Worm (Caenorhabditis elegans) whole organism, late embryonic: ENCODE results near the gene ced-13.

Experiments
- C38D4.7 ChIP-seq: fragments of 200-800 bp; sonication (Bioruptor generic); optimal IDR thresholded peaks from 2 replicates; lab custom pipeline; 2018; ENCODE audit warnings: mild to moderate bottlenecking, missing genetic modification characterization, moderate library complexity, missing compliant biosample characterization
- F13H6.1 ChIP-seq: sonication (generic microtip); optimal IDR thresholded peaks from 2 replicates; lab custom pipeline; 2016; ENCODE audit warnings: missing genetic modification characterization, missing compliant biosample characterization
- K09A11.1 ChIP-seq: sonication (generic microtip); optimal IDR thresholded peaks from 2 replicates; lab custom pipeline; 2017; ENCODE audit warnings: antibody characterized with exemption, mild to moderate bottlenecking, missing genetic modification characterization, missing compliant biosample characterization; ENCODE audit not compliant: insufficient read depth
- T23F11.4 ChIP-seq: fragments of 200-800 bp; sonication (Bioruptor generic); optimal IDR thresholded peaks from 2 replicates; lab custom pipeline; 2018; ENCODE audit warnings: mild to moderate bottlenecking, missing genetic modification characterization, missing compliant biosample characterization
- Y22D7AL.16 ChIP-seq: sonication (generic microtip); optimal IDR thresholded peaks from 2 replicates; lab custom pipeline; 2016; ENCODE audit warnings: missing genetic modification characterization, missing compliant biosample characterization
- ahr-1 ChIP-seq: sonication (generic microtip); optimal IDR thresholded peaks from 2 replicates; lab custom pipeline; 2016; ENCODE audit warnings: missing genetic modification characterization, missing compliant biosample characterization
- ceh-2 ChIP-seq: sonication (generic microtip); optimal IDR thresholded peaks from 2 replicates; lab custom pipeline; 2016; ENCODE audit warnings: missing genotype, missing genetic modification characterization, missing compliant biosample characterization
- ceh-22 ChIP-seq: sonication (generic microtip); optimal IDR thresholded peaks from 2 replicates; lab custom pipeline; 2017; ENCODE audit warnings: missing biosample characterization, missing genetic modification characterization
- ceh-30 ChIP-seq: fragments of 150-350 bp; optimal IDR thresholded peaks from 2 replicates; lab custom pipeline; 2014; ENCODE audit warnings: missing biosample characterization, missing genetic modification characterization
- ceh-31 ChIP-seq: sonication (generic microtip); optimal IDR thresholded peaks from 2 replicates; lab custom pipeline; 2016; ENCODE audit warnings: missing genetic modification characterization, missing compliant biosample characterization
- ceh-45 ChIP-seq: fragments of 200-800 bp; sonication (Bioruptor generic); IDR thresholded peaks from 2 replicates; pipeline ENCODE4 v1.3.6; 2022; ENCODE audit warnings: missing genetic modification reagents, missing genetic modification characterization, missing compliant biosample characterization
- ceh-9 ChIP-seq: sonication (generic microtip); optimal IDR thresholded peaks from 2 replicates; lab custom pipeline; 2016; ENCODE audit warnings: mild to moderate bottlenecking, missing genetic modification characterization, inconsistent platforms, missing compliant biosample characterization
- che-1 ChIP-seq: sonication (generic microtip); optimal IDR thresholded peaks from 2 replicates; lab custom pipeline; 2016; ENCODE audit warnings: mild to moderate bottlenecking, missing genetic modification characterization, missing compliant biosample characterization
- elt-2 ChIP-seq: sonication (generic microtip); optimal IDR thresholded peaks from 2 replicates; lab custom pipeline; 2016; ENCODE audit warnings: missing genetic modification reagents, missing genetic modification characterization, missing compliant biosample characterization
- fax-1 ChIP-seq: sonication (generic microtip); optimal IDR thresholded peaks from 2 replicates; lab custom pipeline; 2016; ENCODE audit warnings: missing genotype, missing genetic modification characterization, missing compliant biosample characterization
- fkh-6 ChIP-seq: sonication (generic microtip); optimal IDR thresholded peaks from 2 replicates; lab custom pipeline; 2016; ENCODE audit warnings: missing genetic modification characterization, missing compliant biosample characterization
- hlh-13 ChIP-seq: fragments of 200-800 bp; sonication (Bioruptor generic); optimal IDR thresholded peaks from 2 replicates; lab custom pipeline; 2018; ENCODE audit warnings: mild to moderate bottlenecking, missing genetic modification characterization, missing compliant biosample characterization
- hlh-30 ChIP-seq: sonication (generic microtip); optimal IDR thresholded peaks from 2 replicates; lab custom pipeline; 2017; ENCODE audit warnings: antibody characterized with exemption, missing genetic modification characterization, missing compliant biosample characterization; ENCODE audit not compliant: insufficient read depth
- lin-11 ChIP-seq: fragments of 200-800 bp; sonication (Bioruptor generic); optimal IDR thresholded peaks from 2 replicates; lab custom pipeline; 2018; ENCODE audit warnings: mild to moderate bottlenecking, missing genetic modification characterization, missing compliant biosample characterization
- madf-2 ChIP-seq: sonication (generic microtip); optimal IDR thresholded peaks from 2 replicates; lab custom pipeline; 2017; ENCODE audit warnings: missing genetic modification characterization, missing compliant biosample characterization
- mec-3 ChIP-seq: sonication (generic microtip); optimal IDR thresholded peaks from 2 replicates; lab custom pipeline; 2016; ENCODE audit warnings: borderline replicate concordance, missing genetic modification characterization, missing compliant biosample characterization
- nhr-232 ChIP-seq: sonication (generic microtip); optimal IDR thresholded peaks from 2 replicates; lab custom pipeline; 2016; ENCODE audit warnings: missing genetic modification characterization, missing compliant biosample characterization
- npax-4 ChIP-seq: sonication (generic microtip); optimal IDR thresholded peaks from 2 replicates; lab custom pipeline; 2016; ENCODE audit warnings: missing genetic modification characterization, missing compliant biosample characterization
- odd-2 ChIP-seq: sonication (generic microtip); optimal IDR thresholded peaks from 2 replicates; lab custom pipeline; 2017; ENCODE audit warnings: antibody characterized with exemption, mild to moderate bottlenecking, missing genetic modification characterization, missing compliant biosample characterization
- pag-3 ChIP-seq: sonication (generic microtip); optimal IDR thresholded peaks from 2 replicates; lab custom pipeline; 2016; ENCODE audit warnings: missing compliant biosample characterization, missing genetic modification characterization, borderline replicate concordance
- pax-1 ChIP-seq: fragments of 150-350 bp; optimal IDR thresholded peaks from 2 replicates; lab custom pipeline; 2014; ENCODE audit warnings: missing biosample characterization, missing genetic modification characterization
- pha-2 ChIP-seq: sonication (generic microtip); optimal IDR thresholded peaks from 2 replicates; lab custom pipeline; 2017; ENCODE audit warnings: mild to moderate bottlenecking, missing genetic modification characterization, missing compliant biosample characterization
- pha-4 ChIP-seq: fragments of 150-350 bp; optimal IDR thresholded peaks from 2 replicates; lab custom pipeline; 2018; ENCODE audit warnings: missing biosample characterization, missing genetic modification reagents, missing genetic modification characterization
- pqm-1 ChIP-seq: sonication (generic microtip); optimal IDR thresholded peaks from 2 replicates; lab custom pipeline; 2016; ENCODE audit warnings: missing genetic modification characterization, missing compliant biosample characterization
- pros-1 ChIP-seq: fragments of 150-350 bp; optimal IDR thresholded peaks from 2 replicates; lab custom pipeline; 2014; ENCODE audit warnings: missing biosample characterization, missing genetic modification reagents, missing genetic modification characterization
- ref-2 ChIP-seq: sonication (generic microtip); optimal IDR thresholded peaks from 2 replicates; lab custom pipeline; 2016; ENCODE audit warnings: missing genetic modification characterization, missing compliant biosample characterization
- rnt-1 ChIP-seq: sonication (generic microtip); optimal IDR thresholded peaks from 2 replicates; lab custom pipeline; 2016; ENCODE audit warnings: missing genetic modification characterization, missing compliant biosample characterization
- sdc-2 ChIP-seq: sonication (generic microtip); optimal IDR thresholded peaks from 2 replicates; lab custom pipeline; 2016; ENCODE audit warnings: missing genotype, missing genetic modification characterization, missing compliant biosample characterization
- sox-4 ChIP-seq: sonication (generic microtip); optimal IDR thresholded peaks from 2 replicates; lab custom pipeline; 2017; ENCODE audit warnings: mild to moderate bottlenecking, missing genetic modification characterization, inconsistent platforms, missing compliant biosample characterization
- syd-9 ChIP-seq: sonication (generic microtip); optimal IDR thresholded peaks from 2 replicates; lab custom pipeline; 2016; ENCODE audit warnings: mild to moderate bottlenecking, missing genetic modification characterization, moderate library complexity, missing compliant biosample characterization
- unc-86 ChIP-seq: sonication (generic microtip); optimal IDR thresholded peaks from 2 replicates; lab custom pipeline; 2016; ENCODE audit warnings: missing genetic modification characterization, missing compliant biosample characterization
- zip-5 ChIP-seq: sonication (generic microtip); optimal IDR thresholded peaks from 2 replicates; lab custom pipeline; 2016; ENCODE audit warnings: missing genetic modification characterization, missing compliant biosample characterization
- ztf-16 ChIP-seq: sonication (generic microtip); optimal IDR thresholded peaks from 2 replicates; lab custom pipeline; 2017; ENCODE audit warnings: missing genetic modification characterization, missing compliant biosample characterization

The ced-13 gene

ce11 chrX:8286164-8286563 is 13.3 kb downstream of the ced-13 start:
- TF ChIP-seq ztf-16 (tag; lab: Kevin White, UChicago): no peak
- TF ChIP-seq hlh-13 (GFP tag; lab: Kevin White, UChicago): no peak
- no peak for TF ChIP-seq hlh-30 (tag; lab: Kevin White, UChicago)
- no peak for TF ChIP-seq pha-2 (tag; lab: Kevin White, UChicago)
- TF ChIP-seq npax-4 (tag; lab: Kevin White, UChicago): no peak
- TF ChIP-seq ceh-22 (tag; lab: Kevin White, UChicago): no peak
- no peak for TF ChIP-seq C38D4.7
- TF ChIP-seq pqm-1 (tag; lab: Kevin White, UChicago): no peak
- no peak for TF ChIP-seq che-1 (tag; lab: Kevin White, UChicago)
- no peak for TF ChIP-seq ceh-45 (GFP tag; lab: Robert Waterston, UW)
- no peak for TF ChIP-seq ceh-9 (tag; lab: Kevin White, UChicago)
- no peak for TF ChIP-seq pax-1
- TF ChIP-seq elt-2 (tag; lab: Kevin White, UChicago): no peak
- TF ChIP-seq mec-3 (tag; lab: Kevin White, UChicago): no peak
- TF ChIP-seq ceh-31 (tag; lab: Kevin White, UChicago): no peak
- TF ChIP-seq ahr-1 (tag; lab: Kevin White, UChicago): no peak
- TF ChIP-seq syd-9 (tag; lab: Kevin White, UChicago): no peak
- no peak for TF ChIP-seq lin-11 (tag; lab: Kevin White, UChicago)
- TF ChIP-seq K09A11.1 (tag; lab: Kevin White, UChicago): no peak
- TF ChIP-seq ceh-30: no peak

DNA sequence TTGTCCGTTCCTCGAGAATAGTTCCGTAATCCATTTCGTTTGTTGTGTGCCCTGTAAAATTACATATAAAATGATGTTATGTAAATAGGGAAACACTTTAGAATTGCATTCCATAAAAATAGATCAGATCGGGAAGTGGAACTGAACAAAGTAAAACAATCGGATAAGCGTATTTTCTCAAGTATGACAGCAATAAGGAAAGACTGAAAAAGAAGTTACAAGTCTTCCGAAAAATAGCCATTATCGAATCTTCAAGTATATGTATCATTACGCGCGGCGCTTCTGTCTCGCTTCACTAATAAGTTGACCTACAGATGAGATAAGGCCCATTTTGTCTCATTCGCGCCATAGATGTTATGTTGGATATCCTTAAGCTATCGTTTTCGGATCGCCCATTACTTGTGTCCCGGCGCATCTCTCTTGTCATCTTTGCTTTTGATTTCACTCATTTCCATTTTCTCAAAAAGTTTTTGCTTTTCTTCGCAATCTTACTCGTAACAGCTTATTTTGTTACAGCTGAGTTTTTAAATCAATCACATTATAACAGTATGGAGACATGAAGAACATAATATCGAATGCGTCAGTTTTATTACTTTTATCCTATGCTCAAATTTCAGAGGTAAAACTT is 14.2 kb downstream of the ced-13 start, which contains the start of the genes fis-2 and F13B9.2:
Gene fis-2, minus strand, starts transcription at position 51 of the 628 bp plus-strand sequence.
Gene F13B9.2, plus strand, starts transcription at position 515 of the 628 bp plus-strand sequence.
- no peak for TF ChIP-seq pag-3 (tag; lab: Kevin White, UChicago)
- TF ChIP-seq pros-1 (tag; lab: Kevin White, UChicago): no peak
- no peak for TF ChIP-seq unc-86 (tag; lab: Kevin White, UChicago)
- TF ChIP-seq rnt-1 (tag; lab: Kevin White, UChicago): no peak
- no peak for TF ChIP-seq zip-5
- TF ChIP-seq F13H6.1 (tag; lab: Kevin White, UChicago): no peak
- TF ChIP-seq odd-2: no peak
- no peak for TF ChIP-seq mec-3 (tag; lab: Kevin White, UChicago)
- TF ChIP-seq ceh-9 (tag; lab: Kevin White, UChicago): no peak
- TF ChIP-seq, all 69 proteins: peak for 0

- TF ChIP-seq Y22D7AL.16 (tag; lab: Kevin White, UChicago): no peak
- TF ChIP-seq C38D4.7: no peak
- TF ChIP-seq madf-2: no peak
- no peak for TF ChIP-seq T23F11.4 (GFP tag; lab: Kevin White, UChicago)
- TF ChIP-seq fkh-6: no peak
- no peak for TF ChIP-seq ref-2 (tag; lab: Kevin White, UChicago)
- TF ChIP-seq ceh-45 (GFP tag; lab: Robert Waterston, UW): no peak
- no peak for TF ChIP-seq ceh-2
- no peak for TF ChIP-seq npax-4 (tag; lab: Kevin White, UChicago)
- no peak for TF ChIP-seq pqm-1 (tag; lab: Kevin White, UChicago)
- TF ChIP-seq fax-1 (tag; lab: Kevin White, UChicago): no peak
- no peak for TF ChIP-seq pha-4 (tag; lab: Kevin White, UChicago)
- no peak for TF ChIP-seq sox-4 (tag; lab: Kevin White, UChicago)
- no peak for TF ChIP-seq nhr-232 (tag; lab: Kevin White, UChicago)
- no peak for TF ChIP-seq sdc-2 (tag; lab: Kevin White, UChicago)
Observed at ce11 chrX:8284003-8284402, 15.5 kb downstream of the ced-13 start.
